Fruit fly (Drosophila melanogaster) whole organism, embryonic: ENCODE measurements around the gene ScpX.

Experiments
- Atf-2 ChIP-seq: fragments of 200-800 bp; sonication (Bioruptor generic); optimal IDR thresholded peaks from 2 replicates; lab custom pipeline; 2016; ENCODE audit warnings: missing biosample characterization, missing genetic modification characterization
- Awh ChIP-seq: fragments of 200-800 bp; sonication (Bioruptor generic); IDR thresholded peaks from 2 replicates; pipeline ENCODE4, ENCODE4 v1.3.6; 2022; ENCODE audit warnings: missing biosample characterization, missing genetic modification characterization
- Bgb ChIP-seq: fragments of 200-800 bp; sonication (Bioruptor generic); IDR thresholded peaks from 2 replicates; pipeline ENCODE4 v1.3.6; 2022; ENCODE audit warnings: missing biosample characterization, missing genetic modification characterization; ENCODE audit not compliant: partially characterized antibody
- CG10274 ChIP-seq: fragments of 200-800 bp; sonication (Bioruptor generic); optimal IDR thresholded peaks from 3 replicates; lab custom pipeline; 2017; ENCODE audit warnings: missing biosample characterization, mild to moderate bottlenecking, missing genetic modification characterization
- CG10565 ChIP-seq: fragments of 200-800 bp; sonication (Bioruptor generic); optimal IDR thresholded peaks from 3 replicates; lab custom pipeline; 2016; ENCODE audit warnings: missing biosample characterization, mild to moderate bottlenecking, missing genetic modification characterization
- CG10959 ChIP-seq: fragments of 200-800 bp; sonication (Bioruptor generic); IDR thresholded peaks from 2 replicates; pipeline ENCODE4 v1.3.6; 2022; ENCODE audit warnings: missing biosample characterization, missing genetic modification characterization
- CG11695 ChIP-seq: fragments of 200-800 bp; sonication (Bioruptor generic); IDR thresholded peaks from 3 replicates; pipeline ENCODE4 v1.3.6; 2022; ENCODE audit warnings: missing biosample characterization, missing genetic modification characterization
- CG11696 ChIP-seq: fragments of 200-800 bp; sonication (Bioruptor generic); IDR thresholded peaks from 2 replicates; pipeline ENCODE4 v1.3.6; 2022; ENCODE audit warnings: missing biosample characterization, missing genetic modification characterization
- CG13287 ChIP-seq: fragments of 200-800 bp; sonication (Bioruptor generic); IDR thresholded peaks from 2 replicates; pipeline ENCODE4 v1.3.6; 2022; ENCODE audit warnings: missing biosample characterization, missing genetic modification characterization; ENCODE audit not compliant: partially characterized antibody
- CG14710 ChIP-seq: fragments of 200-800 bp; sonication (Bioruptor generic); optimal IDR thresholded peaks from 3 replicates; lab custom pipeline; 2019; ENCODE audit warnings: missing biosample characterization, mild to moderate bottlenecking, missing genetic modification characterization, moderate library complexity
- CG17359 ChIP-seq: fragments of 200-800 bp; sonication (Bioruptor generic); optimal IDR thresholded peaks from 3 replicates; lab custom pipeline; 2018; ENCODE audit warnings: missing biosample characterization, mild to moderate bottlenecking, missing genetic modification characterization, moderate library complexity
- CG17568 ChIP-seq: fragments of 200-800 bp; sonication (Bioruptor generic); optimal IDR thresholded peaks from 2 replicates; lab custom pipeline; 2018; ENCODE audit warnings: missing biosample characterization, mild to moderate bottlenecking, missing genetic modification characterization, moderate library complexity
- CG17612 ChIP-seq: fragments of 200-800 bp; sonication (Bioruptor generic); IDR thresholded peaks from 2 replicates; pipeline ENCODE4 v1.3.6; 2022; ENCODE audit warnings: missing biosample characterization, missing genetic modification characterization
- CG18011 ChIP-seq: fragments of 200-800 bp; sonication (Bioruptor generic); optimal IDR thresholded peaks from 2 replicates; lab custom pipeline; 2017; ENCODE audit warnings: missing biosample characterization, missing genetic modification characterization, mild to moderate bottlenecking, moderate library complexity, missing genotype
- CG18262 ChIP-seq: fragments of 200-800 bp; optimal IDR thresholded peaks from 3 replicates; lab custom pipeline; 2019; ENCODE audit warnings: missing biosample characterization, mild to moderate bottlenecking, missing genetic modification characterization, moderate library complexity
- CG18476 ChIP-seq: fragments of 200-800 bp; sonication (Bioruptor generic); optimal IDR thresholded peaks from 2 replicates; lab custom pipeline; 2016; ENCODE audit warnings: missing biosample characterization, mild to moderate bottlenecking, missing genetic modification characterization
- CG18764 ChIP-seq: fragments of 200-800 bp; sonication (Bioruptor generic); optimal IDR thresholded peaks from 3 replicates; lab custom pipeline; 2016; ENCODE audit warnings: missing biosample characterization, missing genetic modification characterization
- CG2120 ChIP-seq: fragments of 200-800 bp; sonication (Bioruptor generic); optimal IDR thresholded peaks from 3 replicates; lab custom pipeline; 2016; ENCODE audit warnings: missing biosample characterization, missing genetic modification characterization
- CG2199 ChIP-seq: fragments of 200-800 bp; sonication (Bioruptor generic); IDR thresholded peaks from 3 replicates; pipeline ENCODE4 v1.3.6; 2022; ENCODE audit warnings: missing biosample characterization, missing genetic modification characterization
- CG2875 ChIP-seq: fragments of 200-800 bp; sonication (Bioruptor generic); optimal IDR thresholded peaks from 2 replicates; lab custom pipeline; 2017; ENCODE audit warnings: missing biosample characterization, mild to moderate bottlenecking, missing genetic modification characterization, missing genetic modification reagents
- CG32532 ChIP-seq: fragments of 200-800 bp; sonication (Bioruptor generic); IDR thresholded peaks from 2 replicates; pipeline ENCODE4 v1.3.6; 2022; ENCODE audit warnings: missing biosample characterization, missing genetic modification characterization
- CG4820 ChIP-seq: fragments of 200-800 bp; sonication (Bioruptor generic); optimal IDR thresholded peaks from 3 replicates; lab custom pipeline; 2016; ENCODE audit warnings: missing biosample characterization, missing genetic modification characterization
- CG5953 ChIP-seq: fragments of 200-800 bp; sonication (Bioruptor generic); IDR thresholded peaks from 2 replicates; pipeline ENCODE4 v1.3.6; 2022; ENCODE audit warnings: missing biosample characterization, missing genetic modification characterization
- CG7839 ChIP-seq: fragments of 200-800 bp; sonication (Bioruptor generic); optimal IDR thresholded peaks from 3 replicates; lab custom pipeline; 2018; ENCODE audit warnings: missing biosample characterization, mild to moderate bottlenecking, missing genetic modification characterization, moderate library complexity
- CG8944 ChIP-seq: fragments of 200-800 bp; sonication (Bioruptor generic); optimal IDR thresholded peaks from 3 replicates; lab custom pipeline; 2016; ENCODE audit warnings: missing biosample characterization, missing genetic modification characterization
- Dip2 ChIP-seq: fragments of 200-800 bp; sonication (Bioruptor generic); IDR thresholded peaks from 2 replicates; pipeline ENCODE4 v1.3.6; 2022; ENCODE audit warnings: missing biosample characterization, missing genetic modification characterization
- E2f2 ChIP-seq: fragments of 200-800 bp; sonication (Bioruptor generic); IDR thresholded peaks from 2 replicates; pipeline ENCODE4 v1.3.6; 2022; ENCODE audit warnings: missing biosample characterization, missing genetic modification characterization
- Gsc ChIP-seq: fragments of 200-800 bp; sonication (Bioruptor generic); IDR thresholded peaks from 2 replicates; pipeline ENCODE4 v1.3.6; 2022; ENCODE audit warnings: missing biosample characterization, missing genetic modification characterization
- HLH54F ChIP-seq: fragments of 200-800 bp; sonication (Bioruptor generic); optimal IDR thresholded peaks from 3 replicates; lab custom pipeline; 2016; ENCODE audit warnings: missing biosample characterization, missing genetic modification characterization
- Hand ChIP-seq: fragments of 200-800 bp; sonication (Bioruptor generic); optimal IDR thresholded peaks from 2 replicates; lab custom pipeline; 2017; ENCODE audit warnings: mild to moderate bottlenecking, missing biosample characterization, missing genetic modification reagents, missing genetic modification characterization
- Hr51 ChIP-seq, 2 experiments: fragments of 200-800 bp; sonication (Bioruptor generic); optimal IDR thresholded peaks; 2 replicates in 1 of 2; 3 replicates in 1 of 2; lab custom pipeline; 2016 to 2018; ENCODE audit warnings: missing biosample characterization in 2 of 2, missing genetic modification characterization in 2 of 2, mild to moderate bottlenecking in 1 of 2, moderate library complexity in 1 of 2
- Hsf ChIP-seq: fragments of 200-800 bp; sonication (Bioruptor generic); optimal IDR thresholded peaks from 3 replicates; lab custom pipeline; 2016; ENCODE audit warnings: missing biosample characterization, missing genetic modification characterization
- Med ChIP-seq: fragments of 200-800 bp; sonication (Bioruptor generic); peaks from one replicate; lab custom pipeline; 2016; ENCODE audit warnings: missing biosample characterization, missing genetic modification characterization, mild to moderate bottlenecking, inconsistent platforms, moderate library complexity
- NK7.1 ChIP-seq: fragments of 200-800 bp; sonication (Bioruptor generic); optimal IDR thresholded peaks from 3 replicates; lab custom pipeline; 2016; ENCODE audit warnings: missing biosample characterization, missing genetic modification characterization
- Pdp1 ChIP-seq, 2 experiments: fragments of 200-800 bp; sonication (Bioruptor generic); optimal IDR thresholded peaks; 3 replicates each; lab custom pipeline; 2016; ENCODE audit warnings: missing biosample characterization in 2 of 2, missing genetic modification characterization in 2 of 2, mild to moderate bottlenecking in 1 of 2, moderate library complexity in 1 of 2
- Scr ChIP-seq: fragments of 200-800 bp; sonication (Bioruptor generic); IDR thresholded peaks from 2 replicates; pipeline ENCODE4 v1.3.6; 2022; ENCODE audit warnings: missing biosample characterization, missing genetic modification characterization; ENCODE audit not compliant: partially characterized antibody
- bbx ChIP-seq: fragments of 200-800 bp; sonication (Bioruptor generic); IDR thresholded peaks from 2 replicates; pipeline ENCODE4 v1.3.6; 2022; ENCODE audit warnings: missing biosample characterization, missing genetic modification characterization; ENCODE audit not compliant: partially characterized antibody
- cwo ChIP-seq: fragments of 200-800 bp; sonication (Bioruptor generic); optimal IDR thresholded peaks from 3 replicates; lab custom pipeline; 2017; ENCODE audit warnings: missing biosample characterization, missing genetic modification characterization, mild to moderate bottlenecking, moderate library complexity, missing genetic modification reagents
- ftz-f1 ChIP-seq: fragments of 200-800 bp; sonication (Bioruptor generic); optimal IDR thresholded peaks from 2 replicates; lab custom pipeline; 2016; ENCODE audit warnings: missing biosample characterization, missing genetic modification characterization
- grau ChIP-seq: fragments of 200-800 bp; optimal IDR thresholded peaks from 3 replicates; lab custom pipeline; 2019; ENCODE audit warnings: missing biosample characterization, mild to moderate bottlenecking, missing genetic modification characterization, moderate library complexity
- lbe ChIP-seq: fragments of 200-800 bp; sonication (Bioruptor generic); optimal IDR thresholded peaks from 2 replicates; lab custom pipeline; 2016; ENCODE audit warnings: missing biosample characterization, mild to moderate bottlenecking, missing genetic modification characterization
- lov ChIP-seq, 2 experiments: fragments of 200-800 bp in 1 of 2; fragments of >200 bp in 1 of 2; sonication (Bioruptor generic) in 1 of 2; IDR thresholded peaks in 1 of 2; optimal IDR thresholded peaks in 1 of 2; 2 replicates in 1 of 2; 3 replicates in 1 of 2; pipeline versions ENCODE4 v1.3.6 to Lab custom; 2017 to 2022; ENCODE audit warnings: missing biosample characterization in 1 of 2, missing genetic modification characterization in 1 of 2
- row ChIP-seq: fragments of 200-800 bp; sonication (Bioruptor generic); IDR thresholded peaks from 3 replicates; pipeline ENCODE4 v1.3.6; 2022; ENCODE audit warnings: missing biosample characterization, missing genetic modification characterization
- sna ChIP-seq: fragments of 200-800 bp; sonication (Bioruptor generic); IDR thresholded peaks from 2 replicates; pipeline ENCODE4 v1.3.6; 2022; ENCODE audit warnings: missing biosample characterization, missing genetic modification characterization; ENCODE audit not compliant: partially characterized antibody
- so ChIP-seq: fragments of 200-800 bp; sonication (Bioruptor generic); IDR thresholded peaks from 3 replicates; pipeline ENCODE4 v1.3.6; 2022; ENCODE audit warnings: missing biosample characterization, missing genetic modification characterization
- sob ChIP-seq: fragments of 200-800 bp; sonication (Bioruptor generic); IDR thresholded peaks from 2 replicates; pipeline ENCODE4 v1.3.6; 2022; ENCODE audit warnings: missing biosample characterization, missing genetic modification characterization
- tx ChIP-seq: fragments of 200-800 bp; sonication (Bioruptor generic); optimal IDR thresholded peaks from 2 replicates; lab custom pipeline; 2016; ENCODE audit warnings: missing biosample characterization, missing genetic modification characterization
- z ChIP-seq: fragments of 200-800 bp; sonication (Bioruptor generic); IDR thresholded peaks from 3 replicates; pipeline ENCODE4 v1.3.6; 2022; ENCODE audit warnings: missing biosample characterization, missing genetic modification characterization
- zf30C ChIP-seq: fragments of 200-800 bp; sonication (Bioruptor generic); optimal IDR thresholded peaks from 3 replicates; lab custom pipeline; 2018; ENCODE audit warnings: missing biosample characterization, mild to moderate bottlenecking, missing genetic modification characterization

Gene ScpX

DNA sequence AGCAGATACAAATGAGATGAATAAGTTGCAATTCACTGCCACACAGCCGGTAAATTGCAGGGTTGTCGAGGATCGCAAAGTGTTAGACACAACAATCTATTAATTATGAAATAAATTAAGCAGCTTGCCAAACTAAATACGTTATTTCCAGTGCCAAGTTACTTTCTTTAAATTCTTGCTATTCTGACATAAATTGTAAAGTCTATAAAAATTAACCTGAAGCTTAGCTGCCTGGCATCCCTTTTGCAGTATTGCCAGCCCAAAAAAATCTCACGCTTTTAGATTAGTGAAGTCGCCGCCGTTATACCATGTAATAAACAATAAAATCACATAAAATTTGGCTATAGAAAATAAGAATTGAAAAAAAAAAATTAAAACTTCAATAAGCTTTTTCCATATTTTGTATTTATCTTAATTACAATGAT is 26.6 kb downstream of the ScpX start (continued):
- peak; percentile 78 for TF ChIP-seq CG4820 (GFP tag; lab: Kevin White, UChicago)
- peak; percentile 76 for TF ChIP-seq E2f2
- peak; percentile 93 for TF ChIP-seq Awh (GFP tag; lab: Robert Waterston, UW)
- peak; percentile 93 for TF ChIP-seq CG14710 (tag; lab: Kevin White, UChicago)
- peak; percentile 87 for TF ChIP-seq Atf-2
- peak; percentile 92 for TF ChIP-seq grau (tag; lab: Kevin White, UChicago)
- TF ChIP-seq CG10274, result peak; percentile 71
- peak; percentile 86 for TF ChIP-seq CG11696
- TF ChIP-seq CG5953, result peak; percentile 71
- peak; percentile 95 for TF ChIP-seq CG2120
- no peak for TF ChIP-seq lov (optimal IDR thresholded peaks at IDR 0.05; lab: Kevin White, UChicago)
- TF ChIP-seq lov (GFP tag; IDR thresholded peaks at IDR 0.05; lab: Robert Waterston, UW), result peak; percentile 85; the same call in 2 of the 3 replicates
- peak; percentile 84 for TF ChIP-seq CG18011 (GFP tag; lab: Kevin White, UChicago)
- peak; percentile 54 for TF ChIP-seq CG13287 (GFP tag; lab: Robert Waterston, UW)
- no peak for TF ChIP-seq sna (GFP tag; lab: Robert Waterston, UW)
- TF ChIP-seq lbe (GFP tag; lab: Kevin White, UChicago), result peak; percentile 96
- TF ChIP-seq CG8944 (GFP tag; lab: Kevin White, UChicago), result peak; percentile 88
- peak; percentile 95 for TF ChIP-seq CG32532
- TF ChIP-seq CG2875 (GFP tag; lab: Kevin White, UChicago), result peak; percentile 76
- TF ChIP-seq Bgb (GFP tag; lab: Robert Waterston, UW), result no peak
- peak; percentile 68 for TF ChIP-seq NK7.1
- TF ChIP-seq Pdp1 (GFP tag; optimal IDR thresholded peaks at IDR 0.05; lab: Kevin White, UChicago), result peak; percentile 69 to 78
- TF ChIP-seq HLH54F (GFP tag; lab: Kevin White, UChicago), result peak; percentile 92
- TF ChIP-seq Hr51 (GFP tag; optimal IDR thresholded peaks at IDR 0.05; lab: Kevin White, UChicago), result peak; percentile 77 to 94
- peak; percentile 82 for TF ChIP-seq tx (GFP tag; lab: Kevin White, UChicago)
- TF ChIP-seq so (GFP tag; lab: Robert Waterston, UW), result peak; percentile 76; the same call in 2 of the 3 replicates
- TF ChIP-seq cwo (GFP tag; lab: Kevin White, UChicago), result peak; percentile 80
- TF ChIP-seq Hand (GFP tag; lab: Kevin White, UChicago), result peak; percentile 73
- TF ChIP-seq zf30C (GFP tag; lab: Kevin White, UChicago), result no peak
- no peak for TF ChIP-seq Dip2
- no peak for TF ChIP-seq bbx
- TF ChIP-seq Gsc (GFP tag; lab: Robert Waterston, UW), result peak; percentile 73
- TF ChIP-seq CG2199 (GFP tag; lab: Robert Waterston, UW), result peak; percentile 89
- peak; percentile 89 for TF ChIP-seq CG17568 (GFP tag; lab: Kevin White, UChicago)
- peak; percentile 90 for TF ChIP-seq sob (GFP tag; lab: Robert Waterston, UW)
- no peak for TF ChIP-seq ftz-f1
- peak; percentile 61 for TF ChIP-seq CG18476
- TF ChIP-seq CG7839 (tag; lab: Kevin White, UChicago), result peak; percentile 89
- peak; percentile 90 for TF ChIP-seq CG18764 (GFP tag; lab: Kevin White, UChicago)
- peak; percentile 88 for TF ChIP-seq CG11695 (GFP tag; lab: Robert Waterston, UW)
- TF ChIP-seq CG18262 (tag; lab: Kevin White, UChicago), result peak; percentile 91
- TF ChIP-seq Med (GFP tag; lab: Kevin White, UChicago), result peak; percentile 97
- TF ChIP-seq Scr, result peak; percentile 38; the same call in 1 of the 2 replicates
- TF ChIP-seq CG17359 (tag; lab: Kevin White, UChicago), result peak; percentile 92
- peak; percentile 83 for TF ChIP-seq CG10959 (GFP tag; lab: Robert Waterston, UW)
- TF ChIP-seq Hsf (GFP tag; lab: Kevin White, UChicago), result peak; percentile 95
- peak; percentile 72 for TF ChIP-seq CG17612 (GFP tag; lab: Robert Waterston, UW)
- TF ChIP-seq row (GFP tag; lab: Robert Waterston, UW), result peak; percentile 97
- no peak for TF ChIP-seq CG10565 (GFP tag; lab: Kevin White, UChicago)
- TF ChIP-seq z, result 0 out of 3 replicates have a peak, but pooled peaks have one; percentile 35
